Fruit fly (Drosophila melanogaster) whole organism: ENCODE results near the gene CG5776.

Experiments
- CG8478 ChIP-seq: fragments of >200 bp; optimal IDR thresholded peaks from 2 replicates; lab custom pipeline; 2018; ENCODE audit warnings: inconsistent platforms
- Dll ChIP-seq: fragments of >200 bp; optimal IDR thresholded peaks from 2 replicates; lab custom pipeline; 2017
- EcR ChIP-seq, 2 experiments: fragments of >200 bp; optimal IDR thresholded peaks; 2 replicates each; lab custom pipeline; 2017; ENCODE audit warnings: missing biosample characterization in 2 of 2, missing genetic modification characterization in 2 of 2, missing genetic modification reagents in 2 of 2
- pan ChIP-seq: fragments of >200 bp; optimal IDR thresholded peaks from 2 replicates; lab custom pipeline; 2017
- psq ChIP-seq: fragments of >200 bp; optimal IDR thresholded peaks from 2 replicates; lab custom pipeline; 2017
- usp ChIP-seq: fragments of >200 bp; optimal IDR thresholded peaks from 2 replicates; lab custom pipeline; 2017; ENCODE audit warnings: missing biosample characterization, missing genetic modification characterization, mixed read lengths

The CG5776 gene

DNA sequence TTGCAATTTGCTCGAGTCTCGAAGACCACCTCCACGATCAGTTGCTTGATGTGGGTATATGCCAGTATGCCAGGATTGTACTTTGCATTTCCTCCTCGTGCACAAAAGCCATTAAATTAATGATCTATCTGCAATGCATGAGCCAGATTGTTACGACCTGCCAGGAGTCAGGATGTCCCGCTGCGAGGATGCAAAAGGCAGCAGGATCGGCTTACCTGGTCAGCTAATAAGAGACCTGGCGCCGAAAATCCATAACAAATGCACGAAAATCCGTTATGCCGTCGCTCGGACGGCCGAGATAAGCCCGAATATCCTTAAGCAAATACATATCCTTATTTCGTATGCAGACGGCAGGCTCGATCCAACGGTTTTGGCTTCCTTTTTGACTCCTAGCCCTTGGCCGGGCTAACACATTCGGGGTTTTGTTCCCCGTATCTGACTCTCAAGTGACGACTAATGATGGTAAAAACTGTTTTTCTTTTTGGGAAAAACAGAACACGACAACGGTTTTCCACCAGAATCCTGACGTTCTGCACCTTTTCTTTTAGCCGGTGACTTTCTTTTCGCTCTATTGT, 38.2 kb downstream of the CG5776 start:
- no peak for TF ChIP-seq psq (lab: Kevin White, UChicago)
- no peak for TF ChIP-seq Dll (lab: Kevin White, UChicago)
- TF ChIP-seq usp (GFP tag; lab: Kevin White, UChicago) = no peak
- no peak for TF ChIP-seq CG8478 (lab: Kevin White, UChicago)
- no peak for TF ChIP-seq pan
- no peak for TF ChIP-seq EcR (GFP tag; optimal IDR thresholded peaks at IDR 0.05; lab: Kevin White, UChicago)

- TF ChIP-seq pan (no peak), psq (lab: Kevin White, UChicago) (no peak), EcR (GFP tag; optimal IDR thresholded peaks at IDR 0.05; lab: Kevin White, UChicago) (no peak), Dll (lab: Kevin White, UChicago) (no peak), CG8478 (lab: Kevin White, UChicago) (no peak)
These were observed 46.9 kb downstream of the CG5776 start for dm6 chr2L:12657337-12657736.

dm6 chr2L:12656865-12657264, 47.4 kb downstream of the CG5776 start, which contains the start of gene pdm2:
Gene pdm2, plus strand, starts transcription at chr2L:12657165.
- TF ChIP-seq psq (lab: Kevin White, UChicago) (no peak), CG8478 (lab: Kevin White, UChicago) (no peak), EcR (GFP tag; optimal IDR thresholded peaks at IDR 0.05; lab: Kevin White, UChicago) (no peak)

- TF ChIP-seq Dll (lab: Kevin White, UChicago) (peak; percentile 89), EcR (GFP tag; optimal IDR thresholded peaks at IDR 0.05; lab: Kevin White, UChicago) (no peak)
These were observed 48.4 kb downstream of the CG5776 start for dm6 chr2L:12655731-12656326.

DNA sequence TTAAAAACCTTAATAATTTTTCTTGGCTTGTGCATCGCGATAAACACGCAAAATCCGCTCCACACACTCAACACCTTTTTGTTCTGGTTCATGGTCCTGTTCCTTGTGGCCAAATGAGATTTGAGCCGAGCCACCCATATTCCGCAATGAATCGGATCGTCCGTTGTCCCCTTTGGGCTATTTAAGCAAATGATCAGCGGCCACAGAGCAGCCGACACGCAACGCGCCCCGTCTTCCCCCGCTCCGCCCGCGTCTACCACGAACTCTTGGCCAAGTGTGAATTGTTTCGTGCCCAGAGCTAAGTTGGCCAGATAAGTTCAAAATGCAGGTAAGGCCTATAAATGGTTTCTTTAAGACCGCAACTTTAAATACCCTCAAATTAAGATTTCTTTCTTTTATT, 53.2 kb downstream of the CG5776 start:
- no peak for TF ChIP-seq Dll (lab: Kevin White, UChicago)
- TF ChIP-seq pan = no peak
- TF ChIP-seq psq (lab: Kevin White, UChicago) = no peak
- no peak for TF ChIP-seq CG8478 (lab: Kevin White, UChicago)
